Worm (Caenorhabditis elegans) whole organism, midembryonic: Measurements from ENCODE around the gene Y57A10B.7.

ENCODE experiments used
- T22C8.4 ChIP-seq: fragments of 200-800 bp; sonication (Bioruptor generic); IDR thresholded peaks from 2 replicates; pipeline ENCODE4 v1.3.6; 2022; ENCODE audit warnings: missing genetic modification characterization, missing compliant biosample characterization
- cog-1 ChIP-seq: sonication (generic microtip); optimal IDR thresholded peaks from 2 replicates; lab custom pipeline; 2016; ENCODE audit warnings: missing genetic modification characterization, missing compliant biosample characterization
- flt-1 ChIP-seq: fragments of 200-800 bp; sonication (Bioruptor generic); IDR thresholded peaks from 2 replicates; pipeline ENCODE4 v1.3.6; 2022; ENCODE audit warnings: missing genetic modification characterization, missing compliant biosample characterization
- klf-2 ChIP-seq: fragments of 200-800 bp; sonication (Bioruptor generic); conservative IDR thresholded peaks from 2 replicates; pipeline ENCODE4 v1.3.6; 2022; ENCODE audit warnings: missing genetic modification reagents, missing genetic modification characterization, missing compliant biosample characterization
- med-1 ChIP-seq: sonication (generic microtip); optimal IDR thresholded peaks from 2 replicates; lab custom pipeline; 2017; ENCODE audit warnings: missing genetic modification characterization, mild to moderate bottlenecking, missing compliant biosample characterization, antibody characterized with exemption, missing genetic modification reagents; ENCODE audit not compliant: insufficient read depth
- ref-1 ChIP-seq: fragments of 200-800 bp; sonication (Bioruptor generic); conservative IDR thresholded peaks from 2 replicates; pipeline ENCODE4 v1.3.6; 2022; ENCODE audit warnings: missing genetic modification reagents, missing genetic modification characterization, missing compliant biosample characterization
- tab-1 ChIP-seq: fragments of 200-800 bp; sonication (Bioruptor generic); IDR thresholded peaks from 2 replicates; pipeline ENCODE4 v1.3.6; 2022; ENCODE audit warnings: missing genetic modification characterization, missing compliant biosample characterization
- ztf-23 ChIP-seq: fragments of 200-800 bp; sonication (Bioruptor generic); IDR thresholded peaks from 2 replicates; pipeline ENCODE4 v1.3.6; 2022; ENCODE audit warnings: missing genetic modification reagents, missing genetic modification characterization, missing compliant biosample characterization
- ztf-29 ChIP-seq: fragments of 200-800 bp; sonication (Bioruptor generic); IDR thresholded peaks from 2 replicates; pipeline ENCODE4 v1.3.6; 2022; ENCODE audit warnings: missing genetic modification reagents, missing genetic modification characterization, missing compliant biosample characterization

The Y57A10B.7 gene

ce11 chrII:12362262-12362661, 31.3 kb downstream of the Y57A10B.7 start:
- no peak for TF ChIP-seq ztf-23
- 0 out of 2 replicates have a peak, but pooled peaks have one; percentile 49 for TF ChIP-seq ztf-29 (GFP tag; lab: Robert Waterston, UW)
- no peak for TF ChIP-seq klf-2 (GFP tag; lab: Robert Waterston, UW)
- no peak for TF ChIP-seq med-1
- TF ChIP-seq T22C8.4 (GFP tag; lab: Robert Waterston, UW): no peak
- TF ChIP-seq tab-1 (GFP tag; lab: Robert Waterston, UW): no peak
- TF ChIP-seq flt-1: peak; percentile 73
- 0 out of 2 replicates have a peak, but pooled peaks have one; percentile 29 for TF ChIP-seq ref-1

ce11 chrII:12353816-12354215, 39.8 kb downstream of the Y57A10B.7 start:
- no peak for TF ChIP-seq klf-2 (GFP tag; lab: Robert Waterston, UW)
- TF ChIP-seq med-1: no peak
- TF ChIP-seq flt-1: no peak
- no peak for TF ChIP-seq ztf-29 (GFP tag; lab: Robert Waterston, UW)
- no peak for TF ChIP-seq cog-1 (tag; lab: Kevin White, UChicago)
- no peak for TF ChIP-seq ref-1

- TF ChIP-seq flt-1: no peak
- no peak for TF ChIP-seq ztf-29 (GFP tag; lab: Robert Waterston, UW)
- TF ChIP-seq T22C8.4 (GFP tag; lab: Robert Waterston, UW): no peak
Observed at ce11 chrII:12353104-12353503, 40.5 kb downstream of the Y57A10B.7 start.

ce11 chrII:12352115-12352514, 41.5 kb downstream of the Y57A10B.7 start, which contains the start of gene ras-1:
Gene ras-1, minus strand, starts transcription at chrII:12352243.
- no peak for TF ChIP-seq ztf-29 (GFP tag; lab: Robert Waterston, UW)
- no peak for TF ChIP-seq flt-1
- TF ChIP-seq med-1: no peak
- TF ChIP-seq T22C8.4 (GFP tag; lab: Robert Waterston, UW): no peak
- TF ChIP-seq ref-1: no peak
- no peak for TF ChIP-seq ztf-23
- no peak for TF ChIP-seq tab-1 (GFP tag; lab: Robert Waterston, UW)
- TF ChIP-seq cog-1 (tag; lab: Kevin White, UChicago): no peak
- TF ChIP-seq klf-2 (GFP tag; lab: Robert Waterston, UW): no peak

ce11 chrII:12350737-12351275, 42.8 kb downstream of the Y57A10B.7 start:
- TF ChIP-seq flt-1: no peak
- TF ChIP-seq tab-1 (GFP tag; lab: Robert Waterston, UW): peak; percentile 60; the same call in 1 of the 2 replicates
- no peak for TF ChIP-seq med-1
- TF ChIP-seq klf-2 (GFP tag; lab: Robert Waterston, UW): no peak
- no peak for TF ChIP-seq cog-1 (tag; lab: Kevin White, UChicago)
- TF ChIP-seq ref-1: no peak
- no peak for TF ChIP-seq T22C8.4 (GFP tag; lab: Robert Waterston, UW)
- TF ChIP-seq ztf-23: no peak

ce11 chrII:12349866-12350265, 43.7 kb downstream of the Y57A10B.7 start:
- TF ChIP-seq ref-1: no peak
- TF ChIP-seq cog-1 (tag; lab: Kevin White, UChicago): no peak
- TF ChIP-seq ztf-29 (GFP tag; lab: Robert Waterston, UW): no peak
- no peak for TF ChIP-seq T22C8.4 (GFP tag; lab: Robert Waterston, UW)
- no peak for TF ChIP-seq flt-1
- TF ChIP-seq tab-1 (GFP tag; lab: Robert Waterston, UW): no peak
- TF ChIP-seq ztf-23: no peak
- TF ChIP-seq med-1: no peak
- no peak for TF ChIP-seq klf-2 (GFP tag; lab: Robert Waterston, UW)

ce11 chrII:12348957-12349356, 44.6 kb downstream of the Y57A10B.7 start:
- TF ChIP-seq tab-1 (GFP tag; lab: Robert Waterston, UW) (no peak), med-1 (no peak), cog-1 (tag; lab: Kevin White, UChicago) (no peak), flt-1 (no peak), klf-2 (GFP tag; lab: Robert Waterston, UW) (no peak), ztf-23 (no peak), ztf-29 (GFP tag; lab: Robert Waterston, UW) (no peak), T22C8.4 (GFP tag; lab: Robert Waterston, UW) (no peak), ref-1 (no peak)

ce11 chrII:12346289-12346989, 47.2 kb downstream of the Y57A10B.7 start:
- no peak for TF ChIP-seq klf-2 (GFP tag; lab: Robert Waterston, UW)
- TF ChIP-seq tab-1 (GFP tag; lab: Robert Waterston, UW): no peak
- no peak for TF ChIP-seq flt-1
- TF ChIP-seq T22C8.4 (GFP tag; lab: Robert Waterston, UW): no peak
- no peak for TF ChIP-seq ztf-23
- TF ChIP-seq med-1: no peak
- TF ChIP-seq ztf-29 (GFP tag; lab: Robert Waterston, UW): no peak
- no peak for TF ChIP-seq ref-1
- TF ChIP-seq cog-1 (tag; lab: Kevin White, UChicago): no peak

- TF ChIP-seq T22C8.4 (GFP tag; lab: Robert Waterston, UW) (no peak), cog-1 (tag; lab: Kevin White, UChicago) (no peak), tab-1 (GFP tag; lab: Robert Waterston, UW) (peak; percentile 70), ref-1 (no peak), klf-2 (GFP tag; lab: Robert Waterston, UW) (no peak), med-1 (no peak), ztf-29 (GFP tag; lab: Robert Waterston, UW) (no peak), ztf-23 (0 out of 2 replicates have a peak, but pooled peaks have one; percentile 39), flt-1 (no peak)
Observed at ce11 chrII:12344787-12345186, 48.8 kb downstream of the Y57A10B.7 start, which contains the start of gene C44C11.6. Gene C44C11.6, plus strand, starts transcription at chrII:12344809.

ce11 chrII:12343710-12344109, 49.9 kb downstream of the Y57A10B.7 start:
- TF ChIP-seq ztf-29 (GFP tag; lab: Robert Waterston, UW): no peak
- TF ChIP-seq ref-1: no peak
- no peak for TF ChIP-seq med-1
- no peak for TF ChIP-seq ztf-23
- no peak for TF ChIP-seq tab-1 (GFP tag; lab: Robert Waterston, UW)
- TF ChIP-seq klf-2 (GFP tag; lab: Robert Waterston, UW): no peak
- TF ChIP-seq cog-1 (tag; lab: Kevin White, UChicago): no peak
- no peak for TF ChIP-seq flt-1
- no peak for TF ChIP-seq T22C8.4 (GFP tag; lab: Robert Waterston, UW)
